Worm (Caenorhabditis elegans) whole organism, L4 larva: Measurements from ENCODE around the gene ZK809.8.

Experiments used
- F26F4.8 ChIP-seq: fragments of 200-800 bp; sonication (Bioruptor generic); conservative IDR thresholded peaks from 2 replicates; pipeline ENCODE4 v1.3.6; 2022; ENCODE audit warnings: missing genetic modification characterization, missing compliant biosample characterization
- F49E8.2 ChIP-seq: sonication (generic microtip); optimal IDR thresholded peaks from 2 replicates; lab custom pipeline; 2016; ENCODE audit warnings: missing compliant biosample characterization, mild to moderate bottlenecking, missing genetic modification characterization, borderline replicate concordance
- ZK337.2 ChIP-seq: fragments of 200-800 bp; sonication (Bioruptor generic); IDR thresholded peaks from 2 replicates; pipeline ENCODE4 v1.3.6; 2022; ENCODE audit warnings: missing genetic modification reagents, missing genetic modification characterization, missing compliant biosample characterization
- aha-1 ChIP-seq: fragments of 150-350 bp; peaks from one replicate; lab custom pipeline; 2014; ENCODE audit warnings: missing biosample characterization, missing genetic modification characterization
- ama-1 ChIP-seq: fragments of 150-350 bp; optimal IDR thresholded peaks from 2 replicates; lab custom pipeline; 2014; ENCODE audit warnings: inconsistent platforms, mixed read lengths
- attf-4 ChIP-seq: sonication (generic microtip); optimal IDR thresholded peaks from 3 replicates; lab custom pipeline; 2017; ENCODE audit warnings: missing biosample characterization, missing genetic modification characterization
- ceh-44 ChIP-seq: fragments of 200-800 bp; sonication (Bioruptor generic); IDR thresholded peaks from 2 replicates; pipeline ENCODE4 v1.3.6; 2022; ENCODE audit warnings: missing genetic modification reagents, missing genetic modification characterization, missing compliant biosample characterization
- ceh-62 ChIP-seq: sonication (generic microtip); optimal IDR thresholded peaks from 2 replicates; lab custom pipeline; 2017; ENCODE audit warnings: missing biosample characterization, missing genetic modification characterization
- ceh-82 ChIP-seq: sonication (generic microtip); optimal IDR thresholded peaks from 2 replicates; lab custom pipeline; 2017; ENCODE audit warnings: missing biosample characterization, missing genetic modification characterization
- ces-1 ChIP-seq: fragments of 150-350 bp; sonication (generic microtip); optimal IDR thresholded peaks from 4 replicates; lab custom pipeline; 2014; ENCODE audit warnings: missing biosample characterization, missing genetic modification reagents, missing genetic modification characterization
- daf-12 ChIP-seq: fragments of 150-350 bp; optimal IDR thresholded peaks from 2 replicates; lab custom pipeline; 2014; ENCODE audit warnings: missing biosample characterization, missing genetic modification reagents, missing genetic modification characterization
- daf-16 ChIP-seq, 3 experiments: sonication (generic microtip); optimal IDR thresholded peaks; 2 replicates each; lab custom pipeline; 2016 to 2017; ENCODE audit warnings: missing genetic modification characterization in 3 of 3, missing genetic modification reagents in 3 of 3, mild to moderate bottlenecking in 2 of 3, missing compliant biosample characterization in 2 of 3, missing biosample characterization in 1 of 3, moderate library complexity in 1 of 3
- daf-19 ChIP-seq: fragments of 200-800 bp; sonication (Bioruptor generic); conservative IDR thresholded peaks from 2 replicates; pipeline ENCODE4 v1.3.6; 2022; ENCODE audit warnings: missing genetic modification characterization, missing compliant biosample characterization
- dmd-6 ChIP-seq: fragments of 200-800 bp; sonication (Bioruptor generic); IDR thresholded peaks from 2 replicates; pipeline ENCODE4 v1.3.6; 2022; ENCODE audit warnings: missing genetic modification reagents, missing genetic modification characterization, missing compliant biosample characterization
- dve-1 ChIP-seq: sonication (generic microtip); optimal IDR thresholded peaks from 2 replicates; lab custom pipeline; 2017; ENCODE audit warnings: antibody characterized with exemption, mild to moderate bottlenecking, missing genetic modification characterization, missing compliant biosample characterization; ENCODE audit not compliant: insufficient read depth
- gei-8 ChIP-seq: fragments of 200-800 bp; sonication (Bioruptor generic); optimal IDR thresholded peaks from 2 replicates; lab custom pipeline; 2018; ENCODE audit warnings: mild to moderate bottlenecking, missing genetic modification characterization, missing compliant biosample characterization
- hif-1 ChIP-seq, 2 experiments: sonication (generic microtip); optimal IDR thresholded peaks; 2 replicates each; lab custom pipeline; 2016 to 2017; ENCODE audit warnings: missing compliant biosample characterization in 2 of 2, missing genetic modification characterization in 2 of 2, missing genetic modification reagents in 2 of 2, missing genotype in 2 of 2, mild to moderate bottlenecking in 1 of 2
- hlh-11 ChIP-seq: fragments of 200-800 bp; sonication (Bioruptor generic); optimal IDR thresholded peaks from 2 replicates; lab custom pipeline; 2018; ENCODE audit warnings: mild to moderate bottlenecking, missing genetic modification characterization, missing compliant biosample characterization
- hlh-30 ChIP-seq: sonication (generic microtip); optimal IDR thresholded peaks from 2 replicates; lab custom pipeline; 2017; ENCODE audit warnings: antibody characterized with exemption, mild to moderate bottlenecking, missing genetic modification characterization, missing compliant biosample characterization; ENCODE audit not compliant: insufficient read depth
- hmg-1.1 ChIP-seq: fragments of 200-800 bp; sonication (Bioruptor generic); IDR thresholded peaks from 2 replicates; pipeline ENCODE4 v1.3.6; 2022; ENCODE audit warnings: missing genetic modification reagents, missing genetic modification characterization, missing compliant biosample characterization
- jun-1 ChIP-seq: fragments of 150-350 bp; optimal IDR thresholded peaks from 2 replicates; lab custom pipeline; 2014; ENCODE audit warnings: missing biosample characterization, missing genetic modification reagents, missing genetic modification characterization
- lim-7 ChIP-seq: fragments of 200-800 bp; sonication (Bioruptor generic); IDR thresholded peaks from 2 replicates; pipeline ENCODE4 v1.3.6; 2022; ENCODE audit warnings: missing genetic modification characterization, missing compliant biosample characterization
- lin-15B ChIP-seq: fragments of 150-350 bp; sonication (generic microtip); optimal IDR thresholded peaks from 3 replicates; lab custom pipeline; 2014; ENCODE audit warnings: missing biosample characterization, missing genetic modification characterization
- lin-38 ChIP-seq: fragments of 200-800 bp; sonication (Bioruptor generic); IDR thresholded peaks from 2 replicates; pipeline ENCODE4 v1.3.6; 2022; ENCODE audit warnings: missing genetic modification reagents, missing genetic modification characterization, missing compliant biosample characterization
- madf-5 ChIP-seq, 2 experiments: fragments of 200-800 bp; sonication (Bioruptor generic); IDR thresholded peaks; 2 replicates each; pipeline ENCODE4 v1.3.6; 2022; ENCODE audit warnings: missing compliant biosample characterization in 2 of 2, missing genetic modification characterization in 2 of 2
- mep-1 ChIP-seq: fragments of 150-350 bp; sonication (generic microtip); optimal IDR thresholded peaks from 3 replicates; lab custom pipeline; 2014; ENCODE audit warnings: missing biosample characterization, missing genetic modification characterization
- mxl-2 ChIP-seq: fragments of 200-800 bp; sonication (Bioruptor generic); conservative IDR thresholded peaks from 2 replicates; pipeline ENCODE4 v1.3.6; 2022; ENCODE audit warnings: missing genetic modification reagents, missing genetic modification characterization, missing compliant biosample characterization
- mxl-3 ChIP-seq: fragments of 200-800 bp; sonication (Bioruptor generic); optimal IDR thresholded peaks from 2 replicates; lab custom pipeline; 2018; ENCODE audit warnings: mild to moderate bottlenecking, missing genetic modification characterization, missing compliant biosample characterization
- nhr-25 ChIP-seq: sonication (generic microtip); optimal IDR thresholded peaks from 2 replicates; lab custom pipeline; 2017; ENCODE audit warnings: missing genetic modification characterization, mild to moderate bottlenecking, missing compliant biosample characterization, antibody characterized with exemption, moderate library complexity, borderline replicate concordance; ENCODE audit not compliant: insufficient read depth
- nhr-28 ChIP-seq: fragments of 150-350 bp; optimal IDR thresholded peaks from 2 replicates; lab custom pipeline; 2014; ENCODE audit warnings: missing biosample characterization, missing genetic modification characterization
- nhr-42 ChIP-seq: fragments of 200-800 bp; sonication (Bioruptor generic); IDR thresholded peaks from 2 replicates; pipeline ENCODE4 v1.3.6; 2022; ENCODE audit warnings: missing genetic modification characterization, missing compliant biosample characterization
- pha-4 ChIP-seq, 2 experiments: fragments of 150-350 bp in 1 of 2; fragments of 200-800 bp in 1 of 2; sonication (Bioruptor generic) in 1 of 2; IDR thresholded peaks in 1 of 2; optimal IDR thresholded peaks in 1 of 2; 2 replicates each; pipeline versions ENCODE4 v1.3.6 to Lab custom; 2014 to 2022; ENCODE audit warnings: missing genetic modification characterization in 2 of 2, missing genetic modification reagents in 2 of 2, missing biosample characterization in 1 of 2, missing compliant biosample characterization in 1 of 2
- php-3 ChIP-seq: fragments of 200-800 bp; sonication (Bioruptor generic); IDR thresholded peaks from 2 replicates; pipeline ENCODE4 v1.3.6; 2022; ENCODE audit warnings: missing genetic modification reagents, missing genetic modification characterization, missing compliant biosample characterization
- pqm-1 ChIP-seq: sonication (generic microtip); optimal IDR thresholded peaks from 2 replicates; lab custom pipeline; 2017; ENCODE audit warnings: missing biosample characterization, missing genetic modification characterization
- set-16 ChIP-seq: fragments of 200-800 bp; sonication (Bioruptor generic); IDR thresholded peaks from 2 replicates; pipeline ENCODE4 v1.3.6; 2022; ENCODE audit warnings: missing genetic modification reagents, missing genetic modification characterization, missing compliant biosample characterization
- spr-3 ChIP-seq: fragments of 200-800 bp; sonication (Bioruptor generic); optimal IDR thresholded peaks from 2 replicates; lab custom pipeline; 2018; ENCODE audit warnings: mild to moderate bottlenecking, missing genetic modification characterization, missing compliant biosample characterization
- tra-1 ChIP-seq: fragments of 200-800 bp; sonication (Bioruptor generic); IDR thresholded peaks from 2 replicates; pipeline ENCODE4 v1.3.6; 2022; ENCODE audit warnings: missing genetic modification reagents, missing genetic modification characterization, missing compliant biosample characterization
- unc-39 ChIP-seq: sonication (generic microtip); optimal IDR thresholded peaks from 2 replicates; lab custom pipeline; 2017; ENCODE audit warnings: missing biosample characterization, missing genetic modification characterization
- unc-62 ChIP-seq, 3 experiments: fragments of 150-350 bp in 1 of 3; sonication (generic microtip); optimal IDR thresholded peaks in 2 of 3; peaks in 1 of 3; 1 replicate in 1 of 3; 2 replicates in 2 of 3; lab custom pipeline; 2014 to 2017; ENCODE audit warnings: missing biosample characterization in 3 of 3, missing genetic modification characterization in 3 of 3, missing genetic modification reagents in 3 of 3, missing genotype in 1 of 3
- vab-7 ChIP-seq: fragments of 200-800 bp; sonication (Bioruptor generic); IDR thresholded peaks from 2 replicates; pipeline ENCODE4 v1.3.6; 2022; ENCODE audit warnings: missing genetic modification reagents, missing genetic modification characterization, missing compliant biosample characterization
- zfp-3 ChIP-seq: fragments of 200-800 bp; sonication (Bioruptor generic); conservative IDR thresholded peaks from 2 replicates; pipeline ENCODE4 v1.3.6; 2022; ENCODE audit warnings: missing genetic modification reagents, missing genetic modification characterization, missing compliant biosample characterization

The ZK809.8 gene

ce11 chrIV:11631750-11632149 is 17.1 kb downstream of the ZK809.8 start, which contains the start of gene F58B3.4 (continued):
- TF ChIP-seq nhr-25 (tag; lab: Kevin White, UChicago) = no peak

- TF ChIP-seq unc-62 (GFP tag; optimal IDR thresholded peaks at IDR 0.05 in 1 of 2; lab: Kevin White, UChicago) (no peak), unc-62 (tag; optimal IDR thresholded peaks at IDR 0.05; lab: Kevin White, UChicago) (no peak), hmg-1.1 (GFP tag; lab: Robert Waterston, UW) (no peak), unc-39 (tag; lab: Kevin White, UChicago) (no peak), spr-3 (GFP tag; lab: Kevin White, UChicago) (no peak), jun-1 (tag; lab: Kevin White, UChicago) (no peak), pha-4 (GFP tag; IDR thresholded peaks at IDR 0.05; lab: Robert Waterston, UW) (no peak), pha-4 (tag; optimal IDR thresholded peaks at IDR 0.05; lab: Kevin White, UChicago) (no peak), attf-4 (tag; lab: Kevin White, UChicago) (no peak), gei-8 (GFP tag; lab: Kevin White, UChicago) (no peak), ZK337.2 (GFP tag; lab: Robert Waterston, UW) (no peak), mep-1 (tag; lab: Kevin White, UChicago) (no peak), madf-5 (GFP tag; IDR thresholded peaks at IDR 0.05; lab: Robert Waterston, UW) (no peak), mxl-3 (GFP tag; lab: Kevin White, UChicago) (no peak), pqm-1 (tag; lab: Kevin White, UChicago) (no peak)
Observed at ce11 chrIV:11627847-11628246, 21.0 kb downstream of the ZK809.8 start, which contains the start of gene lys-6. Gene lys-6, minus strand, starts transcription at chrIV:11627947.

ce11 chrIV:11625482-11625881 is 23.4 kb downstream of the ZK809.8 start, which contains the start of gene lys-5:
Gene lys-5, minus strand, starts transcription at chrIV:11625582.
- no peak for TF ChIP-seq nhr-42 (GFP tag; lab: Robert Waterston, UW)
- no peak for TF ChIP-seq ceh-82
- no peak for TF ChIP-seq lin-15B (tag; lab: Kevin White, UChicago)
- TF ChIP-seq ceh-44 (GFP tag; lab: Robert Waterston, UW) = no peak
- TF ChIP-seq aha-1 (tag; lab: Kevin White, UChicago) = peak; percentile 41

ce11 chrIV:11623759-11624287 is 25.0 kb downstream of the ZK809.8 start:
- TF ChIP-seq tra-1 (GFP tag; lab: Robert Waterston, UW) (no peak), php-3 (GFP tag; lab: Robert Waterston, UW) (no peak), nhr-28 (tag; lab: Kevin White, UChicago) (peak; percentile 61), dve-1 (peak; percentile 67), pqm-1 (tag; lab: Kevin White, UChicago) (peak; percentile 65), daf-16 (GFP tag; optimal IDR thresholded peaks at IDR 0.05; lab: Kevin White, UChicago) (no peak), daf-16 (tag; optimal IDR thresholded peaks at IDR 0.05; lab: Kevin White, UChicago) (peak; percentile 37), ces-1 (GFP tag; lab: Kevin White, UChicago) (no peak), daf-12 (no peak), aha-1 (tag; lab: Kevin White, UChicago) (peak; percentile 74), hlh-30 (peak; percentile 32), unc-39 (tag; lab: Kevin White, UChicago) (no peak), hlh-11 (tag; lab: Kevin White, UChicago) (peak; percentile 59), unc-62 (GFP tag; optimal IDR thresholded peaks at IDR 0.05 in 1 of 2; lab: Kevin White, UChicago) (peak in 1 of 2 experiments; percentile 88), unc-62 (tag; optimal IDR thresholded peaks at IDR 0.05; lab: Kevin White, UChicago) (no peak), dmd-6 (GFP tag; lab: Robert Waterston, UW) (peak; percentile 70), set-16 (GFP tag; lab: Robert Waterston, UW) (no peak)
- TF ChIP-seq, all 104 proteins: peak for 9

- TF ChIP-seq attf-4 (tag; lab: Kevin White, UChicago) (no peak), zfp-3 (GFP tag; lab: Robert Waterston, UW) (no peak), lim-7 (no peak), hlh-11 (tag; lab: Kevin White, UChicago) (peak; percentile 30), F26F4.8 (GFP tag; lab: Robert Waterston, UW) (no peak), F49E8.2 (tag; lab: Kevin White, UChicago) (no peak), ama-1 (lab: Kevin White, UChicago) (no peak), hif-1 (tag; optimal IDR thresholded peaks at IDR 0.05; lab: Kevin White, UChicago) (no peak), lin-38 (no peak), dve-1 (peak; percentile 42), ceh-62 (tag; lab: Kevin White, UChicago) (no peak), vab-7 (GFP tag; lab: Robert Waterston, UW) (no peak), mxl-2 (no peak), daf-19 (GFP tag; lab: Robert Waterston, UW) (no peak)
Observed at ce11 chrIV:11623060-11623459, 25.8 kb downstream of the ZK809.8 start, which contains the start of gene lys-4. Gene lys-4, minus strand, starts transcription at chrIV:11623174.
